Fruit fly (Drosophila melanogaster) whole organism, prepupa: ENCODE data around the gene CG1703.

Experiments
- Blimp-1 ChIP-seq: fragments of 200-800 bp; sonication (Bioruptor generic); optimal IDR thresholded peaks from 3 replicates; lab custom pipeline; 2017; ENCODE audit warnings: missing biosample characterization, missing genetic modification characterization, mild to moderate bottlenecking, moderate library complexity, missing genetic modification reagents
- CG3919 ChIP-seq: fragments of 200-800 bp; sonication (Bioruptor generic); optimal IDR thresholded peaks from 3 replicates; lab custom pipeline; 2016; ENCODE audit warnings: missing biosample characterization, missing genetic modification characterization
- Eip93F ChIP-seq: fragments of 200-800 bp; sonication (Bioruptor generic); optimal IDR thresholded peaks from 2 replicates; lab custom pipeline; 2016; ENCODE audit warnings: missing biosample characterization, mild to moderate bottlenecking, missing genetic modification characterization
- dsx ChIP-seq: fragments of 200-800 bp; optimal IDR thresholded peaks from 3 replicates; lab custom pipeline; 2019; ENCODE audit warnings: missing biosample characterization, mild to moderate bottlenecking, missing genetic modification characterization, moderate library complexity; ENCODE audit not compliant: poor library complexity, severe bottlenecking
- eg ChIP-seq: fragments of 200-800 bp; sonication (Bioruptor generic); IDR thresholded peaks from 3 replicates; pipeline ENCODE4 v1.3.6; 2022; ENCODE audit warnings: missing biosample characterization, missing genetic modification characterization
- topi ChIP-seq: fragments of 200-800 bp; sonication (Bioruptor generic); optimal IDR thresholded peaks from 3 replicates; lab custom pipeline; 2016; ENCODE audit warnings: missing biosample characterization, missing genetic modification characterization
- vri ChIP-seq: fragments of 200-800 bp; sonication (Bioruptor generic); optimal IDR thresholded peaks from 3 replicates; lab custom pipeline; 2016; ENCODE audit warnings: missing biosample characterization, mild to moderate bottlenecking, missing genetic modification characterization

dm6 chrX:11658181-11658842 is 46.6 kb downstream of the CG1703 start:
- no peak for TF ChIP-seq Blimp-1 (GFP tag; lab: Kevin White, UChicago)
- no peak for TF ChIP-seq vri (GFP tag; lab: Kevin White, UChicago)
- peak; percentile 52 for TF ChIP-seq CG3919
- peak; percentile 28 for TF ChIP-seq topi (GFP tag; lab: Kevin White, UChicago)
- no peak for TF ChIP-seq dsx (GFP tag; lab: Kevin White, UChicago)
- no peak for TF ChIP-seq Eip93F (GFP tag; lab: Kevin White, UChicago)
- peak; percentile 65 for TF ChIP-seq eg
